Fruit fly (Drosophila melanogaster) whole organism, pupa: Measurements from ENCODE around the gene Bgb.

Source experiments
- CG10348 ChIP-seq: fragments of 200-800 bp; sonication (Bioruptor generic); IDR thresholded peaks from 2 replicates; pipeline ENCODE4 v1.3.6; 2022; ENCODE audit warnings: missing biosample characterization, missing genetic modification characterization
- CG12605 ChIP-seq: fragments of 200-800 bp; sonication (Bioruptor generic); IDR thresholded peaks from 2 replicates; pipeline ENCODE4 v1.3.6; 2022; ENCODE audit warnings: missing biosample characterization, missing genetic modification characterization
- CG13204 ChIP-seq: fragments of 200-800 bp; sonication (Bioruptor generic); optimal IDR thresholded peaks from 2 replicates; lab custom pipeline; 2018; ENCODE audit warnings: missing biosample characterization, mild to moderate bottlenecking, missing genetic modification characterization, moderate library complexity
- CG14655 ChIP-seq: fragments of 200-800 bp; sonication (Bioruptor generic); optimal IDR thresholded peaks from 3 replicates; lab custom pipeline; 2017; ENCODE audit warnings: mild to moderate bottlenecking, missing biosample characterization, missing genetic modification reagents, missing genetic modification characterization
- CG15710 ChIP-seq: fragments of 200-800 bp; sonication (Bioruptor generic); optimal IDR thresholded peaks from 2 replicates; lab custom pipeline; 2018; ENCODE audit warnings: missing biosample characterization, mild to moderate bottlenecking, missing genetic modification characterization, moderate library complexity
- CG17806 ChIP-seq: fragments of 200-800 bp; sonication (Bioruptor generic); optimal IDR thresholded peaks from 2 replicates; lab custom pipeline; 2018; ENCODE audit warnings: missing biosample characterization, mild to moderate bottlenecking, missing genetic modification characterization, moderate library complexity
- CG32121 ChIP-seq: fragments of 200-800 bp; sonication (Bioruptor generic); IDR thresholded peaks from 2 replicates; pipeline ENCODE4 v1.3.6; 2022; ENCODE audit warnings: missing biosample characterization, missing genetic modification characterization
- CG34367 ChIP-seq: fragments of 200-800 bp; sonication (Bioruptor generic); optimal IDR thresholded peaks from 2 replicates; lab custom pipeline; 2018; ENCODE audit warnings: missing biosample characterization, mild to moderate bottlenecking, missing genetic modification characterization
- CG4496 ChIP-seq: fragments of 200-800 bp; sonication (Bioruptor generic); IDR thresholded peaks from 3 replicates; pipeline ENCODE4 v1.3.6; 2022; ENCODE audit warnings: missing biosample characterization, missing genetic modification characterization
- CG8159 ChIP-seq: fragments of 200-800 bp; sonication (Bioruptor generic); optimal IDR thresholded peaks from 3 replicates; lab custom pipeline; 2018; ENCODE audit warnings: missing biosample characterization, mild to moderate bottlenecking, missing genetic modification characterization, moderate library complexity
- CG8301 ChIP-seq: fragments of 200-800 bp; sonication (Bioruptor generic); optimal IDR thresholded peaks from 2 replicates; lab custom pipeline; 2018; ENCODE audit warnings: missing biosample characterization, mild to moderate bottlenecking, missing genetic modification characterization
- CG9948 ChIP-seq: fragments of 200-800 bp; sonication (Bioruptor generic); optimal IDR thresholded peaks from 2 replicates; lab custom pipeline; 2018; ENCODE audit warnings: missing biosample characterization, mild to moderate bottlenecking, missing genetic modification characterization, moderate library complexity
- D1 ChIP-seq: fragments of 200-800 bp; sonication (Bioruptor generic); optimal IDR thresholded peaks from 2 replicates; lab custom pipeline; 2018; ENCODE audit warnings: missing biosample characterization, mild to moderate bottlenecking, missing genetic modification characterization, moderate library complexity
- EcR ChIP-seq: fragments of 200-800 bp; sonication (Bioruptor generic); optimal IDR thresholded peaks from 3 replicates; lab custom pipeline; 2019; ENCODE audit warnings: missing biosample characterization, missing genetic modification characterization, mild to moderate bottlenecking, moderate library complexity, missing genetic modification reagents
- Ets98B ChIP-seq: fragments of 200-800 bp; sonication (Bioruptor generic); IDR thresholded peaks from 2 replicates; pipeline ENCODE4 v1.3.6; 2022; ENCODE audit warnings: missing biosample characterization, missing genetic modification characterization
- Pif1A ChIP-seq: fragments of 200-800 bp; sonication (Bioruptor generic); optimal IDR thresholded peaks from 3 replicates; lab custom pipeline; 2016; ENCODE audit warnings: missing biosample characterization, missing genetic modification characterization
- Pif1B ChIP-seq: fragments of 200-800 bp; sonication (Bioruptor generic); optimal IDR thresholded peaks from 3 replicates; lab custom pipeline; 2016; ENCODE audit warnings: missing biosample characterization, missing genetic modification characterization
- Snoo ChIP-seq: fragments of 200-800 bp; sonication (Bioruptor generic); optimal IDR thresholded peaks from 3 replicates; lab custom pipeline; 2017; ENCODE audit warnings: missing biosample characterization, mild to moderate bottlenecking, missing genetic modification characterization, inconsistent platforms
- fd96Ca ChIP-seq: fragments of 200-800 bp; sonication (Bioruptor generic); IDR thresholded peaks from 3 replicates; pipeline ENCODE4 v1.3.6; 2022; ENCODE audit warnings: missing biosample characterization, missing genetic modification characterization
- gl ChIP-seq: fragments of 200-800 bp; sonication (Bioruptor generic); optimal IDR thresholded peaks from 2 replicates; lab custom pipeline; 2018; ENCODE audit warnings: missing biosample characterization, mild to moderate bottlenecking, missing genetic modification characterization
- rn ChIP-seq: fragments of 200-800 bp; sonication (Bioruptor generic); IDR thresholded peaks from 2 replicates; pipeline ENCODE4 v1.3.6; 2022; ENCODE audit warnings: missing biosample characterization, missing genetic modification characterization

The Bgb gene

dm6 chr3L:1644920-1645567 lies 5.5 kb downstream of the Bgb start, which contains the start of the genes alphaCOP and CG13919:
TSS of gene alphaCOP (minus strand) at chr3L:1645199.
TSS of gene CG13919 (plus strand) at chr3L:1645467.
- peak; percentile 98 for TF ChIP-seq Snoo (tag; lab: Kevin White, UChicago)
- TF ChIP-seq CG8159 = peak; percentile 96
- peak; percentile 95 for TF ChIP-seq CG12605 (GFP tag; lab: Robert Waterston, UW)
- TF ChIP-seq rn (GFP tag; lab: Robert Waterston, UW) = peak; percentile 96
- TF ChIP-seq EcR (GFP tag; lab: Kevin White, UChicago) = peak; percentile 53
- TF ChIP-seq CG14655 = peak; percentile 94
- peak; percentile 95 for TF ChIP-seq fd96Ca
- TF ChIP-seq CG34367 (tag; lab: Kevin White, UChicago) = peak; percentile 97
- no peak for TF ChIP-seq CG13204 (GFP tag; lab: Kevin White, UChicago)
- TF ChIP-seq Ets98B = peak; percentile 98
- peak; percentile 98 for TF ChIP-seq CG4496 (GFP tag; lab: Robert Waterston, UW)
- peak; percentile 99 for TF ChIP-seq Pif1A (GFP tag; lab: Kevin White, UChicago)
- TF ChIP-seq CG8301 (tag; lab: Kevin White, UChicago) = peak; percentile 95
- peak; percentile 95 for TF ChIP-seq CG17806 (tag; lab: Kevin White, UChicago)
- TF ChIP-seq CG15710 (tag; lab: Kevin White, UChicago) = peak; percentile 98
- TF ChIP-seq CG32121 (GFP tag; lab: Robert Waterston, UW) = peak; percentile 98
- TF ChIP-seq gl (tag; lab: Kevin White, UChicago) = peak; percentile 92
- TF ChIP-seq D1 (tag; lab: Kevin White, UChicago) = no peak
- TF ChIP-seq CG9948 (tag; lab: Kevin White, UChicago) = peak; percentile 95
- peak; percentile 98 for TF ChIP-seq Pif1B (GFP tag; lab: Kevin White, UChicago)
- TF ChIP-seq CG10348 (GFP tag; lab: Robert Waterston, UW) = peak; percentile 91

dm6 chr3L:1647276-1647919 lies 7.9 kb downstream of the Bgb start, which contains the start of the genes CG17249 and Bro:
TSS of gene CG17249 (minus strand) at chr3L:1647464.
TSS of gene Bro (plus strand) at chr3L:1647869.
- no peak for TF ChIP-seq Pif1A (GFP tag; lab: Kevin White, UChicago)
- TF ChIP-seq CG15710 (tag; lab: Kevin White, UChicago) = peak; percentile 83

dm6 chr3L:1648690-1649355 lies 9.3 kb downstream of the Bgb start, which contains the start of gene CG13920:
TSS of gene CG13920 (plus strand) at chr3L:1648944.
- TF ChIP-seq CG8301 (tag; lab: Kevin White, UChicago) (no peak), CG4496 (GFP tag; lab: Robert Waterston, UW) (no peak), EcR (GFP tag; lab: Kevin White, UChicago) (peak; percentile 86), CG17806 (tag; lab: Kevin White, UChicago) (no peak), CG15710 (tag; lab: Kevin White, UChicago) (no peak), CG12605 (GFP tag; lab: Robert Waterston, UW) (no peak), D1 (tag; lab: Kevin White, UChicago) (no peak)

- TF ChIP-seq CG17806 (tag; lab: Kevin White, UChicago) (no peak), CG13204 (GFP tag; lab: Kevin White, UChicago) (no peak), Pif1B (GFP tag; lab: Kevin White, UChicago) (no peak), rn (GFP tag; lab: Robert Waterston, UW) (no peak), CG8159 (no peak), Ets98B (no peak), CG32121 (GFP tag; lab: Robert Waterston, UW) (0 out of 2 replicates have a peak, but pooled peaks have one; percentile 14)
Measured at dm6 chr3L:1649363-1649762, 9.9 kb downstream of the Bgb start.

- no peak for TF ChIP-seq D1 (tag; lab: Kevin White, UChicago)
- peak; percentile 78 for TF ChIP-seq CG4496 (GFP tag; lab: Robert Waterston, UW)
- no peak for TF ChIP-seq Pif1B (GFP tag; lab: Kevin White, UChicago)
- no peak for TF ChIP-seq Snoo (tag; lab: Kevin White, UChicago)
- TF ChIP-seq CG8159 = no peak
- TF ChIP-seq CG34367 (tag; lab: Kevin White, UChicago) = peak; percentile 36
- peak; percentile 45 for TF ChIP-seq CG15710 (tag; lab: Kevin White, UChicago)
- TF ChIP-seq CG8301 (tag; lab: Kevin White, UChicago) = no peak
- TF ChIP-seq CG32121 (GFP tag; lab: Robert Waterston, UW) = peak; percentile 63; the same call in 1 of the 2 replicates
- TF ChIP-seq Ets98B = peak; percentile 77
- TF ChIP-seq CG9948 (tag; lab: Kevin White, UChicago) = no peak
- TF ChIP-seq CG12605 (GFP tag; lab: Robert Waterston, UW) = peak; percentile 88
- TF ChIP-seq gl (tag; lab: Kevin White, UChicago) = peak; percentile 88
- TF ChIP-seq CG14655 = no peak
Measured at dm6 chr3L:1652700-1653200, 13.2 kb downstream of the Bgb start, which contains the start of the genes CG7970 and Vta1. TSS of gene CG7970 (plus strand) at chr3L:1652750. TSS of gene Vta1 (minus strand) at chr3L:1652900.
